Fruit fly (Drosophila melanogaster) whole organism, embryonic: ENCODE results near the gene AstA-R1.

Experiments
- Abd-B ChIP-seq: fragments of 200-800 bp; sonication (Bioruptor generic); optimal IDR thresholded peaks from 2 replicates; lab custom pipeline; 2018; ENCODE audit warnings: missing biosample characterization, mild to moderate bottlenecking, missing genetic modification characterization, moderate library complexity
- Awh ChIP-seq: fragments of 200-800 bp; sonication (Bioruptor generic); IDR thresholded peaks from 2 replicates; pipeline ENCODE4, ENCODE4 v1.3.6; 2022; ENCODE audit warnings: missing biosample characterization, missing genetic modification characterization
- CG10366 ChIP-seq: fragments of 200-800 bp; sonication (Bioruptor generic); IDR thresholded peaks from 2 replicates; pipeline ENCODE4 v1.3.6; 2022; ENCODE audit warnings: missing biosample characterization, missing genetic modification characterization
- CG10431 ChIP-seq: fragments of 200-800 bp; sonication (Bioruptor generic); optimal IDR thresholded peaks from 3 replicates; lab custom pipeline; 2018; ENCODE audit warnings: missing biosample characterization, mild to moderate bottlenecking, missing genetic modification characterization
- CG11093 ChIP-seq: fragments of 200-800 bp; sonication (Bioruptor generic); IDR thresholded peaks from 3 replicates; pipeline ENCODE4 v1.3.6; 2022; ENCODE audit warnings: missing biosample characterization, missing genetic modification characterization
- CG12104 ChIP-seq: fragments of 200-800 bp; sonication (Bioruptor generic); optimal IDR thresholded peaks from 3 replicates; lab custom pipeline; 2016; ENCODE audit warnings: missing biosample characterization, missing genetic modification characterization
- CG13296 ChIP-seq: fragments of 200-800 bp; sonication (Bioruptor generic); optimal IDR thresholded peaks from 3 replicates; lab custom pipeline; 2018; ENCODE audit warnings: missing biosample characterization, mild to moderate bottlenecking, missing genetic modification characterization
- CG13894 ChIP-seq: fragments of 200-800 bp; sonication (Bioruptor generic); optimal IDR thresholded peaks from 3 replicates; lab custom pipeline; 2018; ENCODE audit warnings: missing biosample characterization, mild to moderate bottlenecking, missing genetic modification characterization, moderate library complexity
- CG14014 ChIP-seq: fragments of 200-800 bp; sonication (Bioruptor generic); IDR thresholded peaks from 2 replicates; pipeline ENCODE4 v1.3.6; 2022; ENCODE audit warnings: missing biosample characterization, missing genetic modification characterization
- CG18599 ChIP-seq: fragments of 200-800 bp; sonication (Bioruptor generic); optimal IDR thresholded peaks from 3 replicates; lab custom pipeline; 2017; ENCODE audit warnings: missing biosample characterization, missing genetic modification characterization, mild to moderate bottlenecking, moderate library complexity, missing genetic modification reagents
- CG2120 ChIP-seq: fragments of 200-800 bp; sonication (Bioruptor generic); optimal IDR thresholded peaks from 3 replicates; lab custom pipeline; 2016; ENCODE audit warnings: missing biosample characterization, missing genetic modification characterization
- CG2202 ChIP-seq: fragments of 200-800 bp; sonication (Bioruptor generic); optimal IDR thresholded peaks from 2 replicates; lab custom pipeline; 2018; ENCODE audit warnings: missing biosample characterization, mild to moderate bottlenecking, missing genetic modification characterization
- CG30020 ChIP-seq: fragments of 200-800 bp; optimal IDR thresholded peaks from 2 replicates; lab custom pipeline; 2019; ENCODE audit warnings: missing biosample characterization, mild to moderate bottlenecking, missing genetic modification characterization, moderate library complexity
- CG34224 ChIP-seq: fragments of 200-800 bp; sonication (Bioruptor generic); IDR thresholded peaks from 3 replicates; pipeline ENCODE4 v1.3.6; 2022; ENCODE audit warnings: missing biosample characterization, missing genetic modification characterization; ENCODE audit not compliant: partially characterized antibody
- CG3847 ChIP-seq: fragments of 200-800 bp; sonication (Bioruptor generic); IDR thresholded peaks from 2 replicates; pipeline ENCODE4 v1.3.6; 2022; ENCODE audit warnings: missing biosample characterization, missing genetic modification characterization
- CG7786 ChIP-seq: fragments of 200-800 bp; sonication (Bioruptor generic); optimal IDR thresholded peaks from 2 replicates; lab custom pipeline; 2016; ENCODE audit warnings: missing biosample characterization, missing genetic modification characterization
- CG8089 ChIP-seq: fragments of 200-800 bp; sonication (Bioruptor generic); optimal IDR thresholded peaks from 3 replicates; lab custom pipeline; 2016; ENCODE audit warnings: missing biosample characterization, missing genetic modification characterization
- CG8765 ChIP-seq: fragments of 200-800 bp; sonication (Bioruptor generic); IDR thresholded peaks from 2 replicates; pipeline ENCODE4 v1.3.6; 2022; ENCODE audit warnings: missing biosample characterization, missing genetic modification characterization
- CrebB ChIP-seq: fragments of 200-800 bp; sonication (Bioruptor generic); optimal IDR thresholded peaks from 3 replicates; lab custom pipeline; 2018; ENCODE audit warnings: missing biosample characterization, mild to moderate bottlenecking, missing genetic modification characterization
- D19B ChIP-seq: fragments of 200-800 bp; sonication (Bioruptor generic); optimal IDR thresholded peaks from 2 replicates; lab custom pipeline; 2017; ENCODE audit warnings: missing biosample characterization, mild to moderate bottlenecking, missing genetic modification characterization
- Doc3 ChIP-seq: fragments of 200-800 bp; sonication (Bioruptor generic); IDR thresholded peaks from 3 replicates; pipeline ENCODE4 v1.3.6; 2022; ENCODE audit warnings: missing biosample characterization, missing genetic modification characterization; ENCODE audit not compliant: partially characterized antibody
- HmgZ ChIP-seq: fragments of 200-800 bp; sonication (Bioruptor generic); optimal IDR thresholded peaks from 2 replicates; lab custom pipeline; 2018; ENCODE audit warnings: missing biosample characterization, mild to moderate bottlenecking, missing genetic modification characterization
- Hmr ChIP-seq: fragments of 200-800 bp; sonication (Bioruptor generic); optimal IDR thresholded peaks from 3 replicates; lab custom pipeline; 2017; ENCODE audit warnings: mild to moderate bottlenecking, missing biosample characterization, missing genetic modification reagents, missing genetic modification characterization
- Hr39 ChIP-seq: fragments of >200 bp; optimal IDR thresholded peaks from 2 replicates; lab custom pipeline; 2017
- MESR4 ChIP-seq: fragments of 200-800 bp; sonication (Bioruptor generic); optimal IDR thresholded peaks from 2 replicates; lab custom pipeline; 2018; ENCODE audit warnings: missing biosample characterization, mild to moderate bottlenecking, missing genetic modification characterization, moderate library complexity
- Mad ChIP-seq: fragments of 200-800 bp; sonication (Bioruptor generic); optimal IDR thresholded peaks from 2 replicates; lab custom pipeline; 2016; ENCODE audit warnings: missing biosample characterization, missing genetic modification characterization
- Med ChIP-seq: fragments of 200-800 bp; sonication (Bioruptor generic); peaks from one replicate; lab custom pipeline; 2016; ENCODE audit warnings: missing biosample characterization, missing genetic modification characterization, mild to moderate bottlenecking, inconsistent platforms, moderate library complexity
- NC2α ChIP-seq: fragments of 200-800 bp; sonication (Bioruptor generic); optimal IDR thresholded peaks from 2 replicates; lab custom pipeline; 2016; ENCODE audit warnings: missing biosample characterization, missing genetic modification characterization
- Nf-YA ChIP-seq: fragments of 200-800 bp; sonication (Bioruptor generic); IDR thresholded peaks from 2 replicates; pipeline ENCODE4 v1.3.6; 2022; ENCODE audit warnings: missing biosample characterization, missing genetic modification characterization
- Optix ChIP-seq: fragments of 200-800 bp; sonication (Bioruptor generic); IDR thresholded peaks from 3 replicates; pipeline ENCODE4 v1.3.6; 2022; ENCODE audit warnings: missing biosample characterization, missing genetic modification characterization
- Sin3A ChIP-seq: fragments of >200 bp; optimal IDR thresholded peaks from 2 replicates; lab custom pipeline; 2018
- Six4 ChIP-seq: fragments of 200-800 bp; sonication (Bioruptor generic); optimal IDR thresholded peaks from 2 replicates; lab custom pipeline; 2016; ENCODE audit warnings: missing biosample characterization, missing genetic modification characterization
- Sry-β ChIP-seq: fragments of 200-800 bp; sonication (Bioruptor generic); optimal IDR thresholded peaks from 2 replicates; lab custom pipeline; 2018; ENCODE audit warnings: missing biosample characterization, mild to moderate bottlenecking, missing genetic modification characterization, moderate library complexity
- Tbp ChIP-seq: fragments of >200 bp; optimal IDR thresholded peaks from 2 replicates; lab custom pipeline; 2018; ENCODE audit warnings: missing biosample characterization, missing genetic modification characterization
- Vsx1 ChIP-seq: fragments of 200-800 bp; sonication (Bioruptor generic); optimal IDR thresholded peaks from 2 replicates; lab custom pipeline; 2017; ENCODE audit warnings: missing biosample characterization, mild to moderate bottlenecking, missing genetic modification characterization, missing genetic modification reagents
- amos ChIP-seq: fragments of 200-800 bp; sonication (Bioruptor generic); IDR thresholded peaks from 2 replicates; pipeline ENCODE4 v1.3.6; 2022; ENCODE audit warnings: missing biosample characterization, missing genetic modification characterization; ENCODE audit not compliant: partially characterized antibody
- caup ChIP-seq: fragments of 200-800 bp; sonication (Bioruptor generic); optimal IDR thresholded peaks from 3 replicates; lab custom pipeline; 2017; ENCODE audit warnings: missing biosample characterization, mild to moderate bottlenecking, missing genetic modification characterization, moderate library complexity; ENCODE audit not compliant: severe bottlenecking
- chif ChIP-seq, 2 experiments: fragments of 200-800 bp; sonication (Bioruptor generic); optimal IDR thresholded peaks; 3 replicates each; lab custom pipeline; 2016; ENCODE audit warnings: missing biosample characterization in 2 of 2, missing genetic modification characterization in 2 of 2
- da ChIP-seq: fragments of 200-800 bp; sonication (Bioruptor generic); optimal IDR thresholded peaks from 2 replicates; lab custom pipeline; 2016; ENCODE audit warnings: missing biosample characterization, missing genetic modification characterization
- grau ChIP-seq: fragments of 200-800 bp; optimal IDR thresholded peaks from 3 replicates; lab custom pipeline; 2019; ENCODE audit warnings: missing biosample characterization, mild to moderate bottlenecking, missing genetic modification characterization, moderate library complexity
- ham ChIP-seq: fragments of 200-800 bp; sonication (Bioruptor generic); IDR thresholded peaks from 2 replicates; pipeline ENCODE4 v1.3.6; 2022; ENCODE audit warnings: missing biosample characterization, missing genetic modification characterization
- hth ChIP-seq: fragments of >200 bp; optimal IDR thresholded peaks from 2 replicates; lab custom pipeline; 2017; ENCODE audit warnings: inconsistent platforms
- mld ChIP-seq: fragments of 200-800 bp; sonication (Bioruptor generic); IDR thresholded peaks from 3 replicates; pipeline ENCODE4 v1.3.6; 2022; ENCODE audit warnings: missing biosample characterization, missing genetic modification characterization; ENCODE audit not compliant: partially characterized antibody
- nom ChIP-seq: fragments of 200-800 bp; sonication (Bioruptor generic); optimal IDR thresholded peaks from 2 replicates; lab custom pipeline; 2017; ENCODE audit warnings: missing biosample characterization, missing genetic modification characterization, mild to moderate bottlenecking, moderate library complexity, missing genetic modification reagents
- pnt ChIP-seq: fragments of 200-800 bp; sonication (Bioruptor generic); optimal IDR thresholded peaks from 3 replicates; lab custom pipeline; 2016; ENCODE audit warnings: missing biosample characterization, missing genetic modification characterization
- ranshi ChIP-seq: fragments of 200-800 bp; sonication (Bioruptor generic); IDR thresholded peaks from 2 replicates; pipeline ENCODE4 v1.3.6; 2022; ENCODE audit warnings: missing biosample characterization, missing genetic modification characterization
- ro ChIP-seq: fragments of 200-800 bp; sonication (Bioruptor generic); IDR thresholded peaks from 2 replicates; pipeline ENCODE4 v1.3.6; 2022; ENCODE audit warnings: missing biosample characterization, missing genetic modification characterization
- sr ChIP-seq: fragments of 200-800 bp; sonication (Bioruptor generic); IDR thresholded peaks from 3 replicates; pipeline ENCODE4 v1.3.6; 2022; ENCODE audit warnings: missing biosample characterization, missing genetic modification characterization
- trh ChIP-seq: fragments of 200-800 bp; sonication (Bioruptor generic); optimal IDR thresholded peaks from 2 replicates; lab custom pipeline; 2016; ENCODE audit warnings: missing biosample characterization, missing genetic modification characterization
- vnd ChIP-seq: fragments of 200-800 bp; sonication (Bioruptor generic); IDR thresholded peaks from 3 replicates; pipeline ENCODE4 v1.3.6; 2022; ENCODE audit warnings: missing biosample characterization, missing genetic modification characterization; ENCODE audit not compliant: partially characterized antibody

The AstA-R1 gene

dm6 chrX:3672095-3672995 is 98.0 kb downstream of the AstA-R1 start (continued):
- TF ChIP-seq Six4 (no peak), NC2α (GFP tag; lab: Kevin White, UChicago) (no peak), Med (GFP tag; lab: Kevin White, UChicago) (peak; percentile 93), CG13894 (tag; lab: Kevin White, UChicago) (peak; percentile 59), Hmr (peak; percentile 65), pnt (GFP tag; lab: Kevin White, UChicago) (no peak), CG10431 (GFP tag; lab: Kevin White, UChicago) (no peak), MESR4 (GFP tag; lab: Kevin White, UChicago) (no peak), caup (GFP tag; lab: Kevin White, UChicago) (peak; percentile 6), Sin3A (lab: Kevin White, UChicago) (no peak), Optix (GFP tag; lab: Robert Waterston, UW) (no peak), Doc3 (GFP tag; lab: Robert Waterston, UW) (no peak), Vsx1 (GFP tag; lab: Kevin White, UChicago) (no peak), amos (no peak), CG30020 (no peak), Mad (GFP tag; lab: Kevin White, UChicago) (no peak), chif (GFP tag; optimal IDR thresholded peaks at IDR 0.05; lab: Kevin White, UChicago) (no peak), CG13296 (GFP tag; lab: Kevin White, UChicago) (peak; percentile 27), HmgZ (tag; lab: Kevin White, UChicago) (no peak), CG34224 (GFP tag; lab: Robert Waterston, UW) (no peak), sr (GFP tag; lab: Robert Waterston, UW) (no peak), CrebB (tag; lab: Kevin White, UChicago) (no peak), CG14014 (GFP tag; lab: Robert Waterston, UW) (peak; percentile 67), da (GFP tag; lab: Kevin White, UChicago) (no peak), trh (no peak), CG18599 (GFP tag; lab: Kevin White, UChicago) (peak; percentile 86), CG8765 (GFP tag; lab: Robert Waterston, UW) (peak; percentile 17; the same call in 1 of the 2 replicates), Awh (GFP tag; lab: Robert Waterston, UW) (peak; percentile 42), CG11093 (no peak), Abd-B (GFP tag; lab: Kevin White, UChicago) (no peak), ranshi (GFP tag; lab: Robert Waterston, UW) (peak; percentile 57; the same call in 1 of the 2 replicates), CG3847 (GFP tag; lab: Robert Waterston, UW) (peak; percentile 59), D19B (GFP tag; lab: Kevin White, UChicago) (peak; percentile 20), mld (no peak), CG2120 (GFP tag; lab: Kevin White, UChicago) (peak; percentile 88), Hr39 (no peak), nom (GFP tag; lab: Kevin White, UChicago) (peak; percentile 85), CG8089 (GFP tag; lab: Kevin White, UChicago) (no peak), Nf-YA (GFP tag; lab: Robert Waterston, UW) (0 out of 2 replicates have a peak, but pooled peaks have one; percentile 5), hth (lab: Kevin White, UChicago) (no peak), ham (no peak), ro (GFP tag; lab: Robert Waterston, UW) (no peak), CG2202 (no peak), Tbp (GFP tag; lab: Kevin White, UChicago) (no peak), CG10366 (GFP tag; lab: Robert Waterston, UW) (peak; percentile 40), vnd (GFP tag; lab: Robert Waterston, UW) (no peak), Sry-β (GFP tag; lab: Kevin White, UChicago) (no peak), CG12104 (GFP tag; lab: Kevin White, UChicago) (no peak), grau (tag; lab: Kevin White, UChicago) (peak; percentile 84), CG7786 (GFP tag; lab: Kevin White, UChicago) (peak; percentile 76)
